Worm (Caenorhabditis elegans) whole organism, L3 larva: Measurements from ENCODE around the gene Y49E10.16.
A peak's percentile ranks its signal among the peaks of the same experiment; 100 is the strongest.
"Not testable (repeated sequence)": the region's sequence is repeated elsewhere in the genome, so short reads cannot be mapped to it uniquely, and the experiment has no call there.

Experiments
- aly-2 ChIP-seq: fragments of 150-350 bp; optimal IDR thresholded peaks from 2 replicates; lab custom pipeline; 2014; ENCODE audit warnings: missing biosample characterization, missing genetic modification characterization
- ceh-16 ChIP-seq: sonication (generic microtip); optimal IDR thresholded peaks from 2 replicates; lab custom pipeline; 2017; ENCODE audit warnings: missing biosample characterization, missing genetic modification characterization
- ceh-28 ChIP-seq: fragments of 150-350 bp; optimal IDR thresholded peaks from 2 replicates; lab custom pipeline; 2014; ENCODE audit warnings: missing biosample characterization, missing genetic modification reagents, missing genetic modification characterization
- ceh-82 ChIP-seq: fragments of 150-350 bp; optimal IDR thresholded peaks from 2 replicates; lab custom pipeline; 2014; ENCODE audit warnings: missing biosample characterization, missing genetic modification characterization
- ceh-9 ChIP-seq: sonication (generic microtip); optimal IDR thresholded peaks from 2 replicates; lab custom pipeline; 2018; ENCODE audit warnings: missing biosample characterization, missing genetic modification characterization
- daf-12 ChIP-seq: fragments of 150-350 bp; optimal IDR thresholded peaks from 2 replicates; lab custom pipeline; 2014; ENCODE audit warnings: missing biosample characterization, missing genetic modification reagents, missing genetic modification characterization
- egl-27 ChIP-seq: sonication (generic microtip); optimal IDR thresholded peaks from 4 replicates; lab custom pipeline; 2017; ENCODE audit warnings: missing biosample characterization, missing genetic modification reagents, missing genetic modification characterization
- egl-5 ChIP-seq: fragments of 150-350 bp; optimal IDR thresholded peaks from 2 replicates; lab custom pipeline; 2017; ENCODE audit warnings: missing biosample characterization, missing genetic modification reagents, missing genetic modification characterization, inconsistent platforms
- elt-2 ChIP-seq: sonication (generic microtip); optimal IDR thresholded peaks from 2 replicates; lab custom pipeline; 2016; ENCODE audit warnings: missing genetic modification reagents, mild to moderate bottlenecking, missing genetic modification characterization, missing compliant biosample characterization
- elt-3 ChIP-seq, 3 experiments: fragments of 150-350 bp in 1 of 3; sonication (generic microtip) in 2 of 3; optimal IDR thresholded peaks; 2 replicates in 2 of 3; 4 replicates in 1 of 3; lab custom pipeline; 2014 to 2017; ENCODE audit warnings: missing biosample characterization in 3 of 3, missing genetic modification characterization in 3 of 3
- eor-1 ChIP-seq, 2 experiments: fragments of 150-350 bp; optimal IDR thresholded peaks; 2 replicates each; lab custom pipeline; 2014 to 2018; ENCODE audit warnings: missing biosample characterization in 2 of 2, missing genetic modification characterization in 2 of 2
- fkh-2 ChIP-seq: fragments of 150-350 bp; optimal IDR thresholded peaks from 2 replicates; lab custom pipeline; 2014; ENCODE audit warnings: missing biosample characterization, missing genetic modification reagents, missing genetic modification characterization
- lin-15B ChIP-seq: fragments of 150-350 bp; optimal IDR thresholded peaks from 2 replicates; lab custom pipeline; 2014; ENCODE audit warnings: missing biosample characterization, missing genetic modification characterization
- lsy-12 ChIP-seq: sonication (generic microtip); optimal IDR thresholded peaks from 2 replicates; lab custom pipeline; 2016; ENCODE audit warnings: mild to moderate bottlenecking, missing genetic modification characterization, missing compliant biosample characterization
- mdl-1 ChIP-seq: fragments of 150-350 bp; optimal IDR thresholded peaks from 2 replicates; lab custom pipeline; 2014; ENCODE audit warnings: missing biosample characterization, missing genetic modification characterization
- nfya-1 ChIP-seq: sonication (generic microtip); optimal IDR thresholded peaks from 2 replicates; lab custom pipeline; 2017; ENCODE audit warnings: missing genetic modification characterization, mild to moderate bottlenecking, missing compliant biosample characterization, antibody characterized with exemption, moderate library complexity; ENCODE audit not compliant: insufficient read depth
- nhr-11 ChIP-seq: fragments of 150-350 bp; optimal IDR thresholded peaks from 2 replicates; lab custom pipeline; 2014; ENCODE audit warnings: missing biosample characterization, missing genetic modification characterization
- nhr-12 ChIP-seq: fragments of 150-350 bp; optimal IDR thresholded peaks from 2 replicates; lab custom pipeline; 2014; ENCODE audit warnings: missing biosample characterization, missing genetic modification characterization
- nhr-23 ChIP-seq: fragments of 150-350 bp; optimal IDR thresholded peaks from 2 replicates; lab custom pipeline; 2014; ENCODE audit warnings: missing biosample characterization, missing genetic modification reagents, missing genetic modification characterization
- nhr-237 ChIP-seq: fragments of 150-350 bp; optimal IDR thresholded peaks from 2 replicates; lab custom pipeline; 2014; ENCODE audit warnings: missing biosample characterization, missing genetic modification characterization
- nhr-25 ChIP-seq: sonication (generic microtip); optimal IDR thresholded peaks from 2 replicates; lab custom pipeline; 2017; ENCODE audit warnings: missing biosample characterization, missing genetic modification characterization
- nhr-28 ChIP-seq: fragments of 150-350 bp; optimal IDR thresholded peaks from 2 replicates; lab custom pipeline; 2014; ENCODE audit warnings: missing biosample characterization, missing genetic modification characterization
- nhr-76 ChIP-seq: fragments of 150-350 bp; sonication (generic microtip); optimal IDR thresholded peaks from 5 replicates; lab custom pipeline; 2014; ENCODE audit warnings: missing biosample characterization, missing genetic modification characterization
- pqm-1 ChIP-seq: fragments of 150-350 bp; optimal IDR thresholded peaks from 2 replicates; lab custom pipeline; 2017; ENCODE audit warnings: missing biosample characterization, missing genetic modification characterization, inconsistent platforms
- sea-2 ChIP-seq: fragments of 150-350 bp; sonication (generic microtip); optimal IDR thresholded peaks from 4 replicates; lab custom pipeline; 2014; ENCODE audit warnings: missing biosample characterization, missing genetic modification reagents, missing genetic modification characterization
- skn-1 ChIP-seq: fragments of 150-350 bp; optimal IDR thresholded peaks from 2 replicates; lab custom pipeline; 2014; ENCODE audit warnings: missing biosample characterization, missing genetic modification characterization
- tbx-2 ChIP-seq: sonication (generic microtip); optimal IDR thresholded peaks from 2 replicates; lab custom pipeline; 2016; ENCODE audit warnings: mild to moderate bottlenecking, missing genetic modification characterization, missing compliant biosample characterization
- unc-39 ChIP-seq: sonication (generic microtip); optimal IDR thresholded peaks from 4 replicates; lab custom pipeline; 2017; ENCODE audit warnings: missing biosample characterization, missing genetic modification characterization
- zag-1 ChIP-seq: fragments of 150-350 bp; optimal IDR thresholded peaks from 2 replicates; lab custom pipeline; 2014; ENCODE audit warnings: missing biosample characterization, missing genetic modification characterization
- ztf-4 ChIP-seq: fragments of 150-350 bp; optimal IDR thresholded peaks from 2 replicates; lab custom pipeline; 2014; ENCODE audit warnings: missing biosample characterization, missing genetic modification characterization

The Y49E10.16 gene

DNA sequence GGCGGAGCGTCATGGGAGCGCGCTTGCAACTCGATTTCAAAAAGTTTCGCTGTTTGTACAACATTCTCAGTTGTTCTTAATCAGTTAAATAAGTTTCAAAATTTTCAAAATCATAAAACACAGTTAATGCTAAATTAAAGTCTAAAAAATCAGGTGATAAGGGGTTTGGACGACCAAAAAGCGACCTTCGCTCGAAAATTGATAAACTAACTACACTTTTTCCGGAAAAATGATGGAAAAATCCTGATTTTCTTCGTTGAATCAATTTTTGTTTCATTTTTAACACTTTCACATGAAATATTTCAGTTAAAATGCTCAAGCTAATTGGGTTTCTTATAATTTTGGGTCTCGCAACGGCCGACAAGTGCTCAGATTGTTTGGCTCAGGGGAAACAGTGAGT, at the start of gene Y49E10.16:
TSS of gene Y49E10.16 (plus strand) at position 301 of the 400 bp plus-strand sequence.
- no peak for TF ChIP-seq nfya-1 (tag; lab: Kevin White, UChicago)
- no peak for TF ChIP-seq lsy-12 (tag; lab: Kevin White, UChicago)
- TF ChIP-seq elt-2 (tag; lab: Kevin White, UChicago): peak; percentile 30
- TF ChIP-seq skn-1 (tag; lab: Kevin White, UChicago): no peak
- TF ChIP-seq unc-39 (tag; lab: Kevin White, UChicago): no peak
- peak; percentile 24 for TF ChIP-seq pqm-1 (tag; lab: Kevin White, UChicago)
- TF ChIP-seq, all 47 proteins: peak for 2

- TF ChIP-seq fkh-2, ceh-82, zag-1 (tag; lab: Kevin White, UChicago): not testable (repeated sequence)
Measured at ce11 chrIII:12383709-12384108, 46.6 kb upstream of the Y49E10.16 start, which contains the start of gene Y49E10.4. TSS of gene Y49E10.4 (minus strand) at chrIII:12383809.

ce11 chrIII:12386597-12386996, 43.7 kb upstream of the Y49E10.16 start, which contains the start of gene Y49E10.30:
TSS of gene Y49E10.30 (plus strand) at chrIII:12386897.
- TF ChIP-seq egl-5, nhr-12, egl-27 (tag; lab: Kevin White, UChicago): not testable (repeated sequence)
- TF ChIP-seq, all 47 proteins: peak for 0; not testable (repeated sequence) for 47

DNA sequence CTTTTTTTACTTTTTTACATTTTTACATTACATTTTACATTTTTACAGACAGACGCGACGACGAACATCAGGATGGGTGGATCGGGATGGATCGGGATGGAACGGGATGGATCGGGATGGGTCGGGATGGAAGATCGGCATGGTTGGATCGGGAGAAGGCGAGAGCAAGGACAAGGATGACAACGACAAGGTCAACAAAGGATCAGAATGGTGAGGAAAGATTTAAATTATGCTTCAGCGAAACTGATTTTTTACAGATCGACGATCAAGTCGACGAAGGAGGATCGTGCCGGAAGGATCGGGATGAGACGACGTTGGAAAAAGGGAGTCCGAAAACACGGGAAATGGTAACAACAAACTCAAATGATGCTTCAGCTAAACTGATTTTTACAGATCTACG, 42.2 kb upstream of the Y49E10.16 start:
- TF ChIP-seq nhr-23 (no peak), ztf-4 (no peak), nhr-12 (tag; lab: Kevin White, UChicago) (no peak), nhr-28 (tag; lab: Kevin White, UChicago) (no peak), egl-27 (tag; lab: Kevin White, UChicago) (no peak), elt-2 (tag; lab: Kevin White, UChicago) (no peak), elt-3 (tag; optimal IDR thresholded peaks at IDR 0.05; lab: Kevin White, UChicago) (no peak), mdl-1 (tag; lab: Kevin White, UChicago) (no peak)
- TF ChIP-seq, all 47 proteins: peak for 0

- TF ChIP-seq ceh-28 (tag; lab: Kevin White, UChicago) (peak; percentile 90), nhr-12 (tag; lab: Kevin White, UChicago) (no peak)
Measured at ce11 chrIII:12395085-12395484, 35.2 kb upstream of the Y49E10.16 start, which contains the start of gene Y49E10.10. TSS of gene Y49E10.10 (plus strand) at chrIII:12395465.

DNA sequence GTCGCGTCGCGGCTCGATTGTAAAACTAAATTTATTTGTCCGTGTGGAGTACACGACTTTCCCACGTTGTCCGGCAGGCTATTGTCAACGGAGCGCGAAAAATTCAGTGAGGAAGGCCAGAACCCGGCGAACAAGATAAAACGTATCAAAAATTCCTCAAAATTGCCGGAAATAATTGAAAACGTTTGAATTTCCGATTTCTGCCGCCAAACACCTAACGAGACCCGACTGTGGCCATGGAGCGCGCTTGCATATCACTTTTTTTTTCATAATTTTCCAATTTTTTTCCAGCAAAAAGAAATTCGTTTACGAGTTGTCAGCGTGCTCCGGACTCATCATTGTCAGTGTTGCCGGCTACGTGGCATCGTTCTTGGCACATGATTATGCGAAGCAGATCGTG, 31.8 kb upstream of the Y49E10.16 start:
- TF ChIP-seq daf-12 (tag; lab: Kevin White, UChicago): no peak
- no peak for TF ChIP-seq tbx-2 (tag; lab: Kevin White, UChicago)
- no peak for TF ChIP-seq lin-15B
- no peak for TF ChIP-seq elt-3 (tag; optimal IDR thresholded peaks at IDR 0.05; lab: Kevin White, UChicago)
- no peak for TF ChIP-seq nhr-237 (tag; lab: Kevin White, UChicago)
- no peak for TF ChIP-seq nhr-11 (tag; lab: Kevin White, UChicago)
- no peak for TF ChIP-seq nhr-25 (tag; lab: Kevin White, UChicago)
- TF ChIP-seq unc-39 (tag; lab: Kevin White, UChicago): no peak
- TF ChIP-seq eor-1 (tag; optimal IDR thresholded peaks at IDR 0.05; lab: Kevin White, UChicago): no peak
- no peak for TF ChIP-seq nhr-76
- TF ChIP-seq aly-2 (tag; lab: Kevin White, UChicago): no peak
- no peak for TF ChIP-seq elt-2 (tag; lab: Kevin White, UChicago)
- TF ChIP-seq ztf-4: no peak
- no peak for TF ChIP-seq pqm-1 (tag; lab: Kevin White, UChicago)
- no peak for TF ChIP-seq sea-2 (GFP tag; lab: Kevin White, UChicago)
- no peak for TF ChIP-seq ceh-16 (tag; lab: Kevin White, UChicago)
- TF ChIP-seq zag-1 (tag; lab: Kevin White, UChicago): no peak
- no peak for TF ChIP-seq ceh-9 (tag; lab: Kevin White, UChicago)
- TF ChIP-seq, all 47 proteins: peak for 0
